Worm (Caenorhabditis elegans) whole organism, L3 larva: ENCODE measurements around the gene ndg-4.
A peak's percentile ranks its signal among the peaks of the same experiment; 100 is the strongest.

Experiments used
- R02D3.7 ChIP-seq: fragments of 150-350 bp; optimal IDR thresholded peaks from 2 replicates; lab custom pipeline; 2014; ENCODE audit warnings: missing biosample characterization, missing genetic modification characterization
- ama-1 ChIP-seq: fragments of 150-350 bp; optimal IDR thresholded peaks from 2 replicates; lab custom pipeline; 2018
- ceh-82 ChIP-seq: fragments of 150-350 bp; optimal IDR thresholded peaks from 2 replicates; lab custom pipeline; 2014; ENCODE audit warnings: missing biosample characterization, missing genetic modification characterization
- elt-3 ChIP-seq, 3 experiments: fragments of 150-350 bp in 1 of 3; sonication (generic microtip) in 2 of 3; optimal IDR thresholded peaks; 2 replicates in 2 of 3; 4 replicates in 1 of 3; lab custom pipeline; 2014 to 2017; ENCODE audit warnings: missing biosample characterization in 3 of 3, missing genetic modification characterization in 3 of 3
- fkh-10 ChIP-seq: sonication (generic microtip); optimal IDR thresholded peaks from 2 replicates; lab custom pipeline; 2017; ENCODE audit warnings: missing biosample characterization, missing genetic modification reagents, missing genetic modification characterization
- fos-1 ChIP-seq: fragments of 150-350 bp; optimal IDR thresholded peaks from 2 replicates; lab custom pipeline; 2014; ENCODE audit warnings: missing biosample characterization, missing genetic modification characterization
- lin-15B ChIP-seq: fragments of 150-350 bp; optimal IDR thresholded peaks from 2 replicates; lab custom pipeline; 2014; ENCODE audit warnings: missing biosample characterization, missing genetic modification characterization
- mdl-1 ChIP-seq: fragments of 150-350 bp; optimal IDR thresholded peaks from 2 replicates; lab custom pipeline; 2014; ENCODE audit warnings: missing biosample characterization, missing genetic modification characterization
- nhr-11 ChIP-seq: fragments of 150-350 bp; optimal IDR thresholded peaks from 2 replicates; lab custom pipeline; 2014; ENCODE audit warnings: missing biosample characterization, missing genetic modification characterization
- nhr-76 ChIP-seq: fragments of 150-350 bp; sonication (generic microtip); optimal IDR thresholded peaks from 5 replicates; lab custom pipeline; 2014; ENCODE audit warnings: missing biosample characterization, missing genetic modification characterization
- unc-39 ChIP-seq: sonication (generic microtip); optimal IDR thresholded peaks from 4 replicates; lab custom pipeline; 2017; ENCODE audit warnings: missing biosample characterization, missing genetic modification characterization
- unc-62 ChIP-seq: fragments of 150-350 bp; sonication (generic microtip); optimal IDR thresholded peaks from 4 replicates; lab custom pipeline; 2014; ENCODE audit warnings: missing biosample characterization, missing genetic modification reagents, missing genetic modification characterization
- ztf-11 ChIP-seq: fragments of 150-350 bp; optimal IDR thresholded peaks from 2 replicates; lab custom pipeline; 2014; ENCODE audit warnings: missing biosample characterization, missing genetic modification characterization

DNA sequence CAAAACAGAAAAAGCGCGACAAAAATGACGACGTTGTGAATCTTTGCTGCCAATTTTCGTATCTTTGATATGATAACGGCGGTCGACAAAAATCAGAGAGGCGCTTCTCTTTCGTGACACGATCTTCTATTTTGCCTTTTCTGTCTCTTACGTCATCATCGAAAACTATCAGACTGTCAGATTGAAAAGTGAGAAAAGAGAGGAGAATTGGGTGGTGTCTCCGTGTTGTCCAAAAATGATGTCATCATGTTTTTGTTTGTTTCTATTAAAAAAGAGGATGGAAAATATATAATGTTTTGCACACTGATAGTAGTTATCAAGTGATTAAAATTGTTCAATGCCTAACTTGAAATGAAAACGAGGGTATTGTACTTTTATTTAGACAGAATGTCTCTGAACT, 28.9 kb upstream of the ndg-4 start:
- TF ChIP-seq nhr-11 (tag; lab: Kevin White, UChicago) (no peak), fos-1 (tag; lab: Kevin White, UChicago) (no peak), elt-3 (tag; optimal IDR thresholded peaks at IDR 0.05; lab: Kevin White, UChicago) (peak; percentile 6 to 53 (median 38)), unc-62 (no peak), ama-1 (no peak), ceh-82 (tag; lab: Kevin White, UChicago) (no peak), nhr-76 (no peak), mdl-1 (tag; lab: Kevin White, UChicago) (no peak), fkh-10 (GFP tag; lab: Kevin White, UChicago) (no peak), lin-15B (tag; lab: Kevin White, UChicago) (no peak), ztf-11 (no peak), unc-39 (tag; lab: Kevin White, UChicago) (no peak), R02D3.7 (tag; lab: Kevin White, UChicago) (no peak)
